Fruit fly (Drosophila melanogaster) whole organism, prepupa: ENCODE data around the gene CG9705.
A peak's percentile ranks its signal among the peaks of the same experiment; 100 is the strongest.

Experiments
- Blimp-1 ChIP-seq: fragments of 200-800 bp; sonication (Bioruptor generic); optimal IDR thresholded peaks from 3 replicates; lab custom pipeline; 2017; ENCODE audit warnings: missing biosample characterization, missing genetic modification characterization, mild to moderate bottlenecking, moderate library complexity, missing genetic modification reagents
- CG10631 ChIP-seq: fragments of 200-800 bp; sonication (Bioruptor generic); optimal IDR thresholded peaks from 2 replicates; lab custom pipeline; 2016; ENCODE audit warnings: missing biosample characterization, missing genetic modification characterization
- CG11294 ChIP-seq: fragments of 200-800 bp; sonication (Bioruptor generic); IDR thresholded peaks from 2 replicates; pipeline ENCODE4 v1.3.6; 2022; ENCODE audit warnings: missing biosample characterization, missing genetic modification characterization
- CG11902 ChIP-seq: fragments of 200-800 bp; sonication (Bioruptor generic); optimal IDR thresholded peaks from 3 replicates; lab custom pipeline; 2016; ENCODE audit warnings: missing biosample characterization, missing genetic modification characterization
- CG1621 ChIP-seq: fragments of 200-800 bp; sonication (Bioruptor generic); optimal IDR thresholded peaks from 3 replicates; lab custom pipeline; 2018; ENCODE audit warnings: missing biosample characterization, mild to moderate bottlenecking, missing genetic modification characterization
- CG16779 ChIP-seq: fragments of 200-800 bp; sonication (Bioruptor generic); optimal IDR thresholded peaks from 3 replicates; lab custom pipeline; 2017; ENCODE audit warnings: missing biosample characterization, mild to moderate bottlenecking, missing genetic modification characterization
- CG3032 ChIP-seq: fragments of 200-800 bp; optimal IDR thresholded peaks from 2 replicates; lab custom pipeline; 2019; ENCODE audit warnings: missing biosample characterization, mild to moderate bottlenecking, missing genetic modification characterization, moderate library complexity
- CG31627 ChIP-seq: fragments of 200-800 bp; sonication (Bioruptor generic); optimal IDR thresholded peaks from 3 replicates; lab custom pipeline; 2016; ENCODE audit warnings: missing biosample characterization, missing genetic modification characterization
- CG32006 ChIP-seq: fragments of 200-800 bp; sonication (Bioruptor generic); optimal IDR thresholded peaks from 3 replicates; lab custom pipeline; 2017; ENCODE audit warnings: missing biosample characterization, mild to moderate bottlenecking, missing genetic modification characterization
- CG34406 ChIP-seq: fragments of 200-800 bp; sonication (Bioruptor generic); optimal IDR thresholded peaks from 3 replicates; lab custom pipeline; 2016; ENCODE audit warnings: missing biosample characterization, missing genetic modification characterization
- CG3919 ChIP-seq: fragments of 200-800 bp; sonication (Bioruptor generic); optimal IDR thresholded peaks from 3 replicates; lab custom pipeline; 2016; ENCODE audit warnings: missing biosample characterization, missing genetic modification characterization
- CG6163 ChIP-seq: fragments of 200-800 bp; sonication (Bioruptor generic); IDR thresholded peaks from 3 replicates; pipeline ENCODE4 v1.3.6; 2022; ENCODE audit warnings: missing biosample characterization, missing genetic modification characterization
- CG6276 ChIP-seq: fragments of 200-800 bp; sonication (Bioruptor generic); optimal IDR thresholded peaks from 2 replicates; lab custom pipeline; 2017; ENCODE audit warnings: missing biosample characterization, mild to moderate bottlenecking, missing genetic modification characterization
- CG6792 ChIP-seq: fragments of 200-800 bp; sonication (Bioruptor generic); optimal IDR thresholded peaks from 3 replicates; lab custom pipeline; 2016; ENCODE audit warnings: missing biosample characterization, missing genetic modification characterization
- CG6808 ChIP-seq: fragments of 200-800 bp; sonication (Bioruptor generic); optimal IDR thresholded peaks from 3 replicates; lab custom pipeline; 2017; ENCODE audit warnings: missing biosample characterization, missing genetic modification characterization, mild to moderate bottlenecking, moderate library complexity, missing genetic modification reagents
- CG6854 ChIP-seq: fragments of 200-800 bp; sonication (Bioruptor generic); optimal IDR thresholded peaks from 2 replicates; lab custom pipeline; 2017; ENCODE audit warnings: missing biosample characterization, mild to moderate bottlenecking, missing genetic modification characterization
- CG7368 ChIP-seq: fragments of 200-800 bp; sonication (Bioruptor generic); optimal IDR thresholded peaks from 3 replicates; lab custom pipeline; 2016; ENCODE audit warnings: missing biosample characterization, missing genetic modification characterization
- CG8119 ChIP-seq: fragments of 200-800 bp; sonication (Bioruptor generic); IDR thresholded peaks from 3 replicates; pipeline ENCODE4 v1.3.6; 2022; ENCODE audit warnings: missing biosample characterization, missing genetic modification characterization
- CG8632 ChIP-seq: fragments of 200-800 bp; sonication (Bioruptor generic); optimal IDR thresholded peaks from 3 replicates; lab custom pipeline; 2016; ENCODE audit warnings: missing biosample characterization, missing genetic modification characterization
- CG9139 ChIP-seq: fragments of 200-800 bp; sonication (Bioruptor generic); optimal IDR thresholded peaks from 3 replicates; lab custom pipeline; 2017; ENCODE audit warnings: missing biosample characterization, mild to moderate bottlenecking, missing genetic modification characterization
- Eip75B ChIP-seq: fragments of 200-800 bp; sonication (Bioruptor generic); optimal IDR thresholded peaks from 3 replicates; lab custom pipeline; 2016; ENCODE audit warnings: missing biosample characterization, missing genetic modification characterization
- Eip78C ChIP-seq: fragments of 200-800 bp; sonication (Bioruptor generic); peaks from one replicate; lab custom pipeline; 2016; ENCODE audit warnings: missing biosample characterization, missing genetic modification characterization
- Eip93F ChIP-seq: fragments of 200-800 bp; sonication (Bioruptor generic); optimal IDR thresholded peaks from 2 replicates; lab custom pipeline; 2016; ENCODE audit warnings: missing biosample characterization, mild to moderate bottlenecking, missing genetic modification characterization
- Ets21C ChIP-seq: fragments of 200-800 bp; sonication (Bioruptor generic); optimal IDR thresholded peaks from 3 replicates; lab custom pipeline; 2016; ENCODE audit warnings: missing biosample characterization, missing genetic modification characterization
- Ets96B ChIP-seq: fragments of 200-800 bp; optimal IDR thresholded peaks from 2 replicates; lab custom pipeline; 2019; ENCODE audit warnings: missing biosample characterization, mild to moderate bottlenecking, missing genetic modification characterization, moderate library complexity
- Gug ChIP-seq: fragments of 200-800 bp; sonication (Bioruptor generic); IDR thresholded peaks from 2 replicates; pipeline ENCODE4 v1.3.6; 2022; ENCODE audit warnings: missing biosample characterization, missing genetic modification characterization
- Hr38 ChIP-seq: sonication (Bioruptor generic); optimal IDR thresholded peaks from 2 replicates; lab custom pipeline; 2016; ENCODE audit warnings: missing biosample characterization, missing genetic modification characterization
- Hr4 ChIP-seq: fragments of 200-800 bp; sonication (Bioruptor generic); optimal IDR thresholded peaks from 3 replicates; lab custom pipeline; 2016; ENCODE audit warnings: missing biosample characterization, missing genetic modification characterization
- Lpt ChIP-seq: fragments of 200-800 bp; sonication (Bioruptor generic); optimal IDR thresholded peaks from 3 replicates; lab custom pipeline; 2016; ENCODE audit warnings: missing biosample characterization, missing genetic modification characterization
- Met ChIP-seq: fragments of 200-800 bp; sonication (Bioruptor generic); optimal IDR thresholded peaks from 3 replicates; lab custom pipeline; 2016; ENCODE audit warnings: missing biosample characterization, missing genetic modification characterization
- Smox ChIP-seq: fragments of 200-800 bp; sonication (Bioruptor generic); optimal IDR thresholded peaks from 3 replicates; lab custom pipeline; 2016; ENCODE audit warnings: missing biosample characterization, missing genetic modification characterization
- Sox14 ChIP-seq: fragments of 200-800 bp; sonication (Bioruptor generic); optimal IDR thresholded peaks from 3 replicates; lab custom pipeline; 2016; ENCODE audit warnings: missing biosample characterization, missing genetic modification characterization
- acj6 ChIP-seq: fragments of 200-800 bp; sonication (Bioruptor generic); optimal IDR thresholded peaks from 3 replicates; lab custom pipeline; 2016; ENCODE audit warnings: missing biosample characterization, missing genetic modification characterization
- cyc ChIP-seq: fragments of 200-800 bp; sonication (Bioruptor generic); optimal IDR thresholded peaks from 3 replicates; lab custom pipeline; 2016; ENCODE audit warnings: missing biosample characterization, missing genetic modification characterization
- dac ChIP-seq: fragments of 200-800 bp; sonication (Bioruptor generic); optimal IDR thresholded peaks from 2 replicates; lab custom pipeline; 2017; ENCODE audit warnings: missing biosample characterization, mild to moderate bottlenecking, missing genetic modification characterization
- dsx ChIP-seq: fragments of 200-800 bp; optimal IDR thresholded peaks from 3 replicates; lab custom pipeline; 2019; ENCODE audit warnings: missing biosample characterization, mild to moderate bottlenecking, missing genetic modification characterization, moderate library complexity; ENCODE audit not compliant: poor library complexity, severe bottlenecking
- eg ChIP-seq: fragments of 200-800 bp; sonication (Bioruptor generic); IDR thresholded peaks from 3 replicates; pipeline ENCODE4 v1.3.6; 2022; ENCODE audit warnings: missing biosample characterization, missing genetic modification characterization
- esn ChIP-seq: fragments of 200-800 bp; sonication (Bioruptor generic); optimal IDR thresholded peaks from 2 replicates; lab custom pipeline; 2016; ENCODE audit warnings: missing biosample characterization, mild to moderate bottlenecking, missing genetic modification characterization, moderate library complexity
- fd59A ChIP-seq: fragments of 200-800 bp; sonication (Bioruptor generic); optimal IDR thresholded peaks from 2 replicates; lab custom pipeline; 2017; ENCODE audit warnings: missing biosample characterization, mild to moderate bottlenecking, missing genetic modification characterization, missing genetic modification reagents
- fkh ChIP-seq: fragments of 200-800 bp; sonication (Bioruptor generic); optimal IDR thresholded peaks from 3 replicates; lab custom pipeline; 2017; ENCODE audit warnings: missing biosample characterization, mild to moderate bottlenecking, missing genetic modification characterization, moderate library complexity
- lz ChIP-seq: fragments of 200-800 bp; sonication (Bioruptor generic); optimal IDR thresholded peaks from 3 replicates; lab custom pipeline; 2016; ENCODE audit warnings: missing biosample characterization, missing genetic modification characterization
- net ChIP-seq: fragments of 200-800 bp; sonication (Bioruptor generic); optimal IDR thresholded peaks from 3 replicates; lab custom pipeline; 2016; ENCODE audit warnings: missing biosample characterization, missing genetic modification characterization
- pdm3 ChIP-seq: fragments of 200-800 bp; sonication (Bioruptor generic); optimal IDR thresholded peaks from 3 replicates; lab custom pipeline; 2016; ENCODE audit warnings: missing biosample characterization, missing genetic modification characterization
- salr ChIP-seq, 2 experiments: fragments of 200-800 bp; sonication (Bioruptor generic); optimal IDR thresholded peaks; 3 replicates each; lab custom pipeline; 2016 to 2018; ENCODE audit warnings: missing biosample characterization in 2 of 2, missing genetic modification characterization in 2 of 2, mild to moderate bottlenecking in 1 of 2
- ss ChIP-seq, 2 experiments: fragments of 200-800 bp; sonication (Bioruptor generic); optimal IDR thresholded peaks; 2 replicates in 1 of 2; 3 replicates in 1 of 2; lab custom pipeline; 2017 to 2018; ENCODE audit warnings: mild to moderate bottlenecking in 2 of 2, missing biosample characterization in 2 of 2, missing genetic modification characterization in 2 of 2, moderate library complexity in 1 of 2
- svp ChIP-seq: fragments of 200-800 bp; sonication (Bioruptor generic); peaks from one replicate; lab custom pipeline; 2016; ENCODE audit warnings: missing biosample characterization, missing genetic modification characterization
- vri ChIP-seq: fragments of 200-800 bp; sonication (Bioruptor generic); optimal IDR thresholded peaks from 3 replicates; lab custom pipeline; 2016; ENCODE audit warnings: missing biosample characterization, mild to moderate bottlenecking, missing genetic modification characterization

Gene CG9705

DNA sequence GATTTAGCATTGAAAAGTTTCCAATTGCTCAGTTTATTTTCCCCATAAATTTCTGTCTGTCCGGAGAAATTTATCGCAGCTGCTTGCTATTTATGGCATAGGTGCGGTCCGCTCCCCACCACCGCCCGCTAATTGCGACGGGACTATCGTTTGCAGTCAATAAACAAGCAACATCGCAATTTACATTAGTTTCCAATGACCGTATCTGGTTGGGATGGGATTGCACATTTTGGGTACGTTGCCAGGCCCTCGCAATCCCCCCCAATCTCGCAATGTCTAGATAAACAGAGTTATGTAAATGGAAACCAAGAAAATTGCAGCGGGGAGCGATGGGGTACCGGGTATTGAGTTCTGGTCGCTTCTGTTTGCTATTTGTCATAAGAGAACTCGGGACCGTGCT lies 24.7 kb downstream of the CG9705 start, which contains the start of gene nudC (continued):
- TF ChIP-seq lz (GFP tag; lab: Kevin White, UChicago) (no peak), net (GFP tag; lab: Kevin White, UChicago) (no peak), CG16779 (tag; lab: Kevin White, UChicago) (no peak), CG7368 (GFP tag; lab: Kevin White, UChicago) (no peak), Eip78C (GFP tag; lab: Kevin White, UChicago) (peak; percentile 54), CG10631 (no peak), CG6808 (peak; percentile 7), fd59A (GFP tag; lab: Kevin White, UChicago) (no peak)

DNA sequence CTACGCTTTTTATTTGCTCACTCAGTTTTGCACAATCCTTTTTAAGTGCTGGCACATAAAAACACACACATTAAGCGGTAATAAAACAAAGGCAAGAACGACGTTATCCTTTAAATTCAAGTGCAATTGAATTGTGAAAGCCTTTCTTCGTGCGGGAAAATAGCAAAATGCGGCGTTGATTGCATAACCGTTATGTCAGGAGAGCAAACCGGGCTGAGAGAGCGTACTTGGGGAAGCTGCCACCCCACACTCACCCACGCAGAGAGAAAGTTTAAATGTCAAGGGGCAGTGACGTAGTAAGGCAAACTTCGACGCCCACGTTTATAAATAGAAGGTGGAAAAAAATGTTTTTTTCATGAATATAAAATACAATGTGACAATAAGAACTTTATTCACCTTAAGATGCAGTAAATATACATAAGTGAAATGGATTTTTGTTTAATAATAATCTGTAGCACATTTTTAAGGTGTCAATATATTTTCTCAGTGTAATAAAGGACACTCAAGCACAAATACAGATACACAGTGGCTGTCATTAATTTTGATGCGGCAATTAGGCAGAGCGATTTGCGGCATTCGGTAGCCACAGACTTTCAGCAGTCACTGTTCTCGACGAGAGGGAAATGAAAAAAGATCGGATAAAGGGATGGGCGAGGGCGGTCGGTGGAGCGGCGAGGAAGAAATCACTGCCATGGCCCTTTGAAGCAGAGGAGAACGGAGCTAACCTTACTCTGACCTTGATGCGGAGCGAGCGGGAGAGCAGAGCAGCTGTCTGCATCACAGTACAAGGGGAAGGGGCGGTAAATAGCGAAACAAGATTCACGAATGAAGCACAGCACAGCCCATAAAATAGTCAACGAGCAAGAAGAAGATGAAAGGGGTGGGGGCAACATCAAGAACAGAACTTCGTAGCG lies 26.2 kb downstream of the CG9705 start:
- TF ChIP-seq Ets96B (tag; lab: Kevin White, UChicago) = peak; percentile 71
- TF ChIP-seq Lpt (GFP tag; lab: Kevin White, UChicago) = no peak
- TF ChIP-seq CG6792 (GFP tag; lab: Kevin White, UChicago) = peak; percentile 39
- TF ChIP-seq acj6 (GFP tag; lab: Kevin White, UChicago) = peak; percentile 51
- TF ChIP-seq Smox (GFP tag; lab: Kevin White, UChicago) = peak; percentile 44
- peak; percentile 56 for TF ChIP-seq CG10631
- peak; percentile 64 for TF ChIP-seq CG3032 (tag; lab: Kevin White, UChicago)
- peak; percentile 26 for TF ChIP-seq CG31627
- no peak for TF ChIP-seq dac
- no peak for TF ChIP-seq CG6808
- no peak for TF ChIP-seq eg
- TF ChIP-seq CG8632 = peak; percentile 62
- no peak for TF ChIP-seq CG6854 (GFP tag; lab: Kevin White, UChicago)
- no peak for TF ChIP-seq CG16779 (tag; lab: Kevin White, UChicago)
- TF ChIP-seq net (GFP tag; lab: Kevin White, UChicago) = no peak
- TF ChIP-seq CG32006 (GFP tag; lab: Kevin White, UChicago) = peak; percentile 12
- no peak; the same call in 2 of the 3 replicates for TF ChIP-seq CG8119
- peak; percentile 35 for TF ChIP-seq CG34406 (GFP tag; lab: Kevin White, UChicago)
- peak; percentile 65 for TF ChIP-seq Eip75B (GFP tag; lab: Kevin White, UChicago)
- peak; percentile 76 for TF ChIP-seq Blimp-1
- no peak for TF ChIP-seq Eip93F (GFP tag; lab: Kevin White, UChicago)
- peak; percentile 52 for TF ChIP-seq dsx (GFP tag; lab: Kevin White, UChicago)
- no peak for TF ChIP-seq CG11902
- peak; percentile 49 for TF ChIP-seq esn (GFP tag; lab: Kevin White, UChicago)
- peak; percentile 56 for TF ChIP-seq pdm3 (GFP tag; lab: Kevin White, UChicago)
- peak; percentile 38 for TF ChIP-seq Hr4
- peak; percentile 36 for TF ChIP-seq cyc (GFP tag; lab: Kevin White, UChicago)
- TF ChIP-seq CG11294 = 0 out of 2 replicates have a peak, but pooled peaks have one; percentile 9
- peak; percentile 59 for TF ChIP-seq Met (GFP tag; lab: Kevin White, UChicago)
- peak; percentile 48 for TF ChIP-seq CG3919 (GFP tag; lab: Kevin White, UChicago)
- peak; percentile 14 for TF ChIP-seq Ets21C
- TF ChIP-seq CG9139 (GFP tag; lab: Kevin White, UChicago) = peak; percentile 42
- TF ChIP-seq CG7368 (GFP tag; lab: Kevin White, UChicago) = peak; percentile 24
- peak; percentile 34 for TF ChIP-seq Sox14 (GFP tag; lab: Kevin White, UChicago)
- peak; percentile 30; the same call in 1 of the 3 replicates for TF ChIP-seq CG6163 (GFP tag; lab: Robert Waterston, UW)
- no peak for TF ChIP-seq CG6276 (GFP tag; lab: Kevin White, UChicago)
- TF ChIP-seq Gug (GFP tag; lab: Robert Waterston, UW) = no peak
- TF ChIP-seq salr (GFP tag; optimal IDR thresholded peaks at IDR 0.05; lab: Kevin White, UChicago) = peak; percentile 48 to 55
- peak; percentile 85 for TF ChIP-seq svp
- peak; percentile 6 to 8 for TF ChIP-seq ss (GFP tag; optimal IDR thresholded peaks at IDR 0.05; lab: Kevin White, UChicago)
- TF ChIP-seq CG1621 (tag; lab: Kevin White, UChicago) = peak; percentile 45
- no peak for TF ChIP-seq Hr38
- TF ChIP-seq vri (GFP tag; lab: Kevin White, UChicago) = peak; percentile 7
- TF ChIP-seq fkh (GFP tag; lab: Kevin White, UChicago) = no peak
